Worm (Caenorhabditis elegans): ENCODE measurements around the gene pak-2.

Gene pak-2

ce11 chrV:11039379-11039954, at the start of gene pak-2:
TSS of gene pak-2 (minus strand) at chrV:11039429.
- TF ChIP-seq unc-62 (GFP tag; optimal IDR thresholded peaks at IDR 0.05): no peak

- no peak for TF ChIP-seq unc-62 (GFP tag; optimal IDR thresholded peaks at IDR 0.05)
These were observed 48.3 kb upstream of the pak-2 start, which contains the start of gene Y42A5A.1 for ce11 chrV:11087519-11087998. TSS of gene Y42A5A.1 (plus strand) at chrV:11087948.

- TF ChIP-seq unc-62 (GFP tag; optimal IDR thresholded peaks at IDR 0.05): no peak
These were observed 47.9 kb upstream of the pak-2 start for ce11 chrV:11087119-11087518.

ce11 chrV:11083691-11084090, 44.5 kb upstream of the pak-2 start:
- no peak for TF ChIP-seq unc-62 (GFP tag; optimal IDR thresholded peaks at IDR 0.05)

- no peak for TF ChIP-seq unc-62 (GFP tag; optimal IDR thresholded peaks at IDR 0.05)
These were observed 43.7 kb upstream of the pak-2 start for ce11 chrV:11082964-11083363.

ce11 chrV:11082475-11082874, 43.2 kb upstream of the pak-2 start:
- TF ChIP-seq unc-62 (GFP tag; optimal IDR thresholded peaks at IDR 0.05): no peak

ce11 chrV:11080345-11081102, 41.3 kb upstream of the pak-2 start, which contains the start of gene act-1:
TSS of gene act-1 (plus strand) at chrV:11081052.
- TF ChIP-seq unc-62 (GFP tag; optimal IDR thresholded peaks at IDR 0.05): no peak

- no peak for TF ChIP-seq unc-62 (GFP tag; optimal IDR thresholded peaks at IDR 0.05)
These were observed 39.6 kb upstream of the pak-2 start for ce11 chrV:11078874-11079273.

ce11 chrV:11078104-11078724, 39.0 kb upstream of the pak-2 start, which contains the start of gene act-2:
TSS of gene act-2 (minus strand) at chrV:11078154.
- no peak for TF ChIP-seq unc-62 (GFP tag; optimal IDR thresholded peaks at IDR 0.05)

- no peak for TF ChIP-seq unc-62 (GFP tag; optimal IDR thresholded peaks at IDR 0.05)
These were observed 37.2 kb upstream of the pak-2 start for ce11 chrV:11076403-11076802.

- TF ChIP-seq unc-62 (GFP tag; optimal IDR thresholded peaks at IDR 0.05): no peak
These were observed 36.8 kb upstream of the pak-2 start for ce11 chrV:11076028-11076402.

ce11 chrV:11075209-11076027, 36.2 kb upstream of the pak-2 start:
- TF ChIP-seq unc-62 (GFP tag; optimal IDR thresholded peaks at IDR 0.05): no peak

ce11 chrV:11074448-11074847, 35.2 kb upstream of the pak-2 start, which contains the start of gene act-3:
TSS of gene act-3 (minus strand) at chrV:11074498.
- no peak for TF ChIP-seq unc-62 (GFP tag; optimal IDR thresholded peaks at IDR 0.05)

- no peak for TF ChIP-seq unc-62 (GFP tag; optimal IDR thresholded peaks at IDR 0.05)
These were observed 34.1 kb upstream of the pak-2 start for ce11 chrV:11073354-11073753.

- no peak for TF ChIP-seq unc-62 (GFP tag; optimal IDR thresholded peaks at IDR 0.05)
These were observed 32.2 kb upstream of the pak-2 start for ce11 chrV:11071453-11071852.

ce11 chrV:11070388-11070787, 31.2 kb upstream of the pak-2 start:
- TF ChIP-seq unc-62 (GFP tag; optimal IDR thresholded peaks at IDR 0.05): no peak

All from whole organism, dauer.